Worm (Caenorhabditis elegans) whole organism, L4 larva: ENCODE measurements around the gene F43C1.7.

Experiments used
- F26F4.8 ChIP-seq: fragments of 200-800 bp; sonication (Bioruptor generic); conservative IDR thresholded peaks from 2 replicates; pipeline ENCODE4 v1.3.6; 2022; ENCODE audit warnings: missing genetic modification characterization, missing compliant biosample characterization
- F37D6.2 ChIP-seq: sonication (generic microtip); optimal IDR thresholded peaks from 2 replicates; lab custom pipeline; 2016; ENCODE audit warnings: mild to moderate bottlenecking, missing genetic modification characterization, missing compliant biosample characterization
- F49E8.2 ChIP-seq: sonication (generic microtip); optimal IDR thresholded peaks from 2 replicates; lab custom pipeline; 2016; ENCODE audit warnings: missing compliant biosample characterization, mild to moderate bottlenecking, missing genetic modification characterization, borderline replicate concordance
- Y48G9A.11 ChIP-seq: fragments of 200-800 bp; sonication (Bioruptor generic); IDR thresholded peaks from 2 replicates; pipeline ENCODE4 v1.3.6; 2022; ENCODE audit warnings: missing genetic modification reagents, missing genetic modification characterization, missing compliant biosample characterization
- Y5F2A.4 ChIP-seq: fragments of 200-800 bp; sonication (Bioruptor generic); optimal IDR thresholded peaks from 2 replicates; lab custom pipeline; 2018; ENCODE audit warnings: mild to moderate bottlenecking, missing genetic modification characterization, missing compliant biosample characterization
- ZK337.2 ChIP-seq: fragments of 200-800 bp; sonication (Bioruptor generic); IDR thresholded peaks from 2 replicates; pipeline ENCODE4 v1.3.6; 2022; ENCODE audit warnings: missing genetic modification reagents, missing genetic modification characterization, missing compliant biosample characterization
- ZK546.5 ChIP-seq, 2 experiments: sonication (generic microtip); optimal IDR thresholded peaks; 2 replicates each; lab custom pipeline; 2017; ENCODE audit warnings: missing biosample characterization in 2 of 2, missing genetic modification characterization in 2 of 2
- aha-1 ChIP-seq: fragments of 150-350 bp; peaks from one replicate; lab custom pipeline; 2014; ENCODE audit warnings: missing biosample characterization, missing genetic modification characterization
- aly-2 ChIP-seq: sonication (generic microtip); optimal IDR thresholded peaks from 2 replicates; lab custom pipeline; 2018; ENCODE audit warnings: missing biosample characterization, missing genetic modification characterization
- ceh-20 ChIP-seq: fragments of 200-800 bp; sonication (Bioruptor generic); IDR thresholded peaks from 2 replicates; pipeline ENCODE4 v1.3.6; 2022; ENCODE audit warnings: missing genetic modification reagents, missing genetic modification characterization, missing compliant biosample characterization
- ceh-28 ChIP-seq: fragments of 150-350 bp; optimal IDR thresholded peaks from 2 replicates; lab custom pipeline; 2014; ENCODE audit warnings: missing biosample characterization, missing genetic modification reagents, missing genetic modification characterization
- dmd-8 ChIP-seq: fragments of 200-800 bp; sonication (Bioruptor generic); IDR thresholded peaks from 2 replicates; pipeline ENCODE4 v1.3.6; 2022; ENCODE audit warnings: missing genetic modification characterization, missing compliant biosample characterization
- dpl-1 ChIP-seq: fragments of 150-350 bp; optimal IDR thresholded peaks from 2 replicates; lab custom pipeline; 2014; ENCODE audit warnings: missing biosample characterization, missing genetic modification reagents, missing genetic modification characterization
- duxl-1 ChIP-seq: sonication (generic microtip); optimal IDR thresholded peaks from 2 replicates; lab custom pipeline; 2016; ENCODE audit warnings: mild to moderate bottlenecking, missing genetic modification characterization, moderate library complexity, missing compliant biosample characterization; ENCODE audit not compliant: poor library complexity
- dve-1 ChIP-seq: sonication (generic microtip); optimal IDR thresholded peaks from 2 replicates; lab custom pipeline; 2017; ENCODE audit warnings: antibody characterized with exemption, mild to moderate bottlenecking, missing genetic modification characterization, missing compliant biosample characterization; ENCODE audit not compliant: insufficient read depth
- egl-43 ChIP-seq: fragments of 200-800 bp; sonication (Bioruptor generic); IDR thresholded peaks from 2 replicates; pipeline ENCODE4 v1.3.6; 2022; ENCODE audit warnings: missing genetic modification reagents, missing genetic modification characterization, missing compliant biosample characterization
- hmg-1.1 ChIP-seq: fragments of 200-800 bp; sonication (Bioruptor generic); IDR thresholded peaks from 2 replicates; pipeline ENCODE4 v1.3.6; 2022; ENCODE audit warnings: missing genetic modification reagents, missing genetic modification characterization, missing compliant biosample characterization
- lim-7 ChIP-seq: fragments of 200-800 bp; sonication (Bioruptor generic); IDR thresholded peaks from 2 replicates; pipeline ENCODE4 v1.3.6; 2022; ENCODE audit warnings: missing genetic modification characterization, missing compliant biosample characterization
- lin-15B ChIP-seq: fragments of 150-350 bp; sonication (generic microtip); optimal IDR thresholded peaks from 3 replicates; lab custom pipeline; 2014; ENCODE audit warnings: missing biosample characterization, missing genetic modification characterization
- lin-29 ChIP-seq: fragments of 200-800 bp; sonication (Bioruptor generic); IDR thresholded peaks from 2 replicates; pipeline ENCODE4 v1.3.6; 2022; ENCODE audit warnings: missing genetic modification reagents, missing genetic modification characterization, missing compliant biosample characterization
- lin-38 ChIP-seq: fragments of 200-800 bp; sonication (Bioruptor generic); IDR thresholded peaks from 2 replicates; pipeline ENCODE4 v1.3.6; 2022; ENCODE audit warnings: missing genetic modification reagents, missing genetic modification characterization, missing compliant biosample characterization
- mdt-29 ChIP-seq: fragments of 200-800 bp; sonication (Bioruptor generic); IDR thresholded peaks from 2 replicates; pipeline ENCODE4 v1.3.6; 2022; ENCODE audit warnings: missing genetic modification reagents, missing genetic modification characterization, missing compliant biosample characterization
- mes-2 ChIP-seq: sonication (generic microtip); optimal IDR thresholded peaks from 2 replicates; lab custom pipeline; 2016; ENCODE audit warnings: missing genotype, mild to moderate bottlenecking, missing genetic modification characterization, missing compliant biosample characterization; ENCODE audit not compliant: poor library complexity, severe bottlenecking
- mxl-3 ChIP-seq: fragments of 200-800 bp; sonication (Bioruptor generic); optimal IDR thresholded peaks from 2 replicates; lab custom pipeline; 2018; ENCODE audit warnings: mild to moderate bottlenecking, missing genetic modification characterization, missing compliant biosample characterization
- nhr-10 ChIP-seq: fragments of 150-350 bp; optimal IDR thresholded peaks from 2 replicates; lab custom pipeline; 2014; ENCODE audit warnings: missing biosample characterization, missing genetic modification characterization
- nhr-111 ChIP-seq: fragments of 200-800 bp; sonication (Bioruptor generic); optimal IDR thresholded peaks from 2 replicates; lab custom pipeline; 2018; ENCODE audit warnings: mild to moderate bottlenecking, missing genetic modification characterization, missing compliant biosample characterization
- nhr-25 ChIP-seq: sonication (generic microtip); optimal IDR thresholded peaks from 2 replicates; lab custom pipeline; 2017; ENCODE audit warnings: missing genetic modification characterization, mild to moderate bottlenecking, missing compliant biosample characterization, antibody characterized with exemption, moderate library complexity, borderline replicate concordance; ENCODE audit not compliant: insufficient read depth
- nhr-28 ChIP-seq: fragments of 150-350 bp; optimal IDR thresholded peaks from 2 replicates; lab custom pipeline; 2014; ENCODE audit warnings: missing biosample characterization, missing genetic modification characterization
- nhr-41 ChIP-seq: fragments of 200-800 bp; sonication (Bioruptor generic); IDR thresholded peaks from 2 replicates; pipeline ENCODE4 v1.3.6; 2022; ENCODE audit warnings: missing genetic modification reagents, missing genetic modification characterization, missing compliant biosample characterization
- nhr-42 ChIP-seq: fragments of 200-800 bp; sonication (Bioruptor generic); IDR thresholded peaks from 2 replicates; pipeline ENCODE4 v1.3.6; 2022; ENCODE audit warnings: missing genetic modification characterization, missing compliant biosample characterization
- nhr-48 ChIP-seq: sonication (generic microtip); optimal IDR thresholded peaks from 2 replicates; lab custom pipeline; 2016; ENCODE audit warnings: mild to moderate bottlenecking, missing genetic modification characterization, missing compliant biosample characterization
- nhr-77 ChIP-seq: fragments of 150-350 bp; optimal IDR thresholded peaks from 2 replicates; lab custom pipeline; 2014; ENCODE audit warnings: missing biosample characterization, missing genetic modification characterization
- pha-4 ChIP-seq, 2 experiments: fragments of 150-350 bp in 1 of 2; fragments of 200-800 bp in 1 of 2; sonication (Bioruptor generic) in 1 of 2; IDR thresholded peaks in 1 of 2; optimal IDR thresholded peaks in 1 of 2; 2 replicates each; pipeline versions ENCODE4 v1.3.6 to Lab custom; 2014 to 2022; ENCODE audit warnings: missing genetic modification characterization in 2 of 2, missing genetic modification reagents in 2 of 2, missing biosample characterization in 1 of 2, missing compliant biosample characterization in 1 of 2
- set-16 ChIP-seq: fragments of 200-800 bp; sonication (Bioruptor generic); IDR thresholded peaks from 2 replicates; pipeline ENCODE4 v1.3.6; 2022; ENCODE audit warnings: missing genetic modification reagents, missing genetic modification characterization, missing compliant biosample characterization
- spr-1 ChIP-seq: sonication (generic microtip); optimal IDR thresholded peaks from 2 replicates; lab custom pipeline; 2016; ENCODE audit warnings: mild to moderate bottlenecking, missing genetic modification characterization, missing compliant biosample characterization
- tra-1 ChIP-seq: fragments of 200-800 bp; sonication (Bioruptor generic); IDR thresholded peaks from 2 replicates; pipeline ENCODE4 v1.3.6; 2022; ENCODE audit warnings: missing genetic modification reagents, missing genetic modification characterization, missing compliant biosample characterization
- unc-62 ChIP-seq, 3 experiments: fragments of 150-350 bp in 1 of 3; sonication (generic microtip); optimal IDR thresholded peaks in 2 of 3; peaks in 1 of 3; 1 replicate in 1 of 3; 2 replicates in 2 of 3; lab custom pipeline; 2014 to 2017; ENCODE audit warnings: missing biosample characterization in 3 of 3, missing genetic modification characterization in 3 of 3, missing genetic modification reagents in 3 of 3, missing genotype in 1 of 3
- zip-11 ChIP-seq: fragments of 200-800 bp; sonication (Bioruptor generic); IDR thresholded peaks from 2 replicates; pipeline ENCODE4 v1.3.6; 2022; ENCODE audit warnings: missing genetic modification characterization, missing compliant biosample characterization
- zip-2 ChIP-seq: fragments of 150-350 bp; optimal IDR thresholded peaks from 2 replicates; lab custom pipeline; 2014; ENCODE audit warnings: missing biosample characterization, missing genetic modification characterization
- ztf-7 ChIP-seq: fragments of 150-350 bp; optimal IDR thresholded peaks from 2 replicates; lab custom pipeline; 2014; ENCODE audit warnings: missing biosample characterization, missing genetic modification characterization

F43C1.7 gene

DNA sequence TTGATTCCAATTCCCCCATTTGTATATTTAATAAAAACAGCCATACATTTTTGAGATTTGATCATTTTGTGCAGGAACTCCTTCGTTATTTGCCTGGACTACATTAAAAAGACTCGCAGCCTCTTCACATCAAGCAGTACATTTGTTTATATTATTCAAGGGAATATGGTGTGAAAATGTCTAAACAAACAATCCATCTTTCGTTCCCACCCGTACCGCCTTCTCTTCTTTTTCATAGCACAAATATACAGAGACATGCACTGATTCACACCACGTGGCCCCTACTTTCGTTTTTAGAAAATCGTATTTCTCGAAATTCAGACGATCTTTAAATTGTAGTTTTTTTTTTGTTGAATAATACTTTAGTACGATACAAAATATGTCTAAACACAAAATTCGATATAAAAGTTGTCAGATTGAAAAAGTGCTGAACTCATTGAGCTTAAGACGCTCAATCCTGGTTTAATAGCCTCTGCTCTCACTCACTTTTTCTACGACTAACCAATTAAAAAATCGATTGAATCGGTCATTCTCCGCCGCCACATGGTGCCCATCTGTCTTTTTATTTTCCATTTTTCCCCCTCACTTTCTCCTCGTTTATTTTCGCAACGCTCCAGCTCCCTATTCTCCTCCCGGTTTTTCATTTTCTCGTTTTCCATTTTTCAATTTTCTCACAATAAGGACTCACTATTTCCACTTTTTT, 46.9 kb downstream of the F43C1.7 start (continued):
- TF ChIP-seq nhr-42 (GFP tag; lab: Robert Waterston, UW) (no peak), aly-2 (tag; lab: Kevin White, UChicago) (no peak), mdt-29 (0 out of 2 replicates have a peak, but pooled peaks have one; percentile 51), hmg-1.1 (GFP tag; lab: Robert Waterston, UW) (peak; percentile 52), lim-7 (GFP tag; lab: Robert Waterston, UW) (no peak), nhr-41 (no peak; the same call in 1 of the 2 replicates), lin-38 (peak; percentile 67), dpl-1 (no peak), nhr-25 (tag; lab: Kevin White, UChicago) (no peak), tra-1 (GFP tag; lab: Robert Waterston, UW) (0 out of 2 replicates have a peak, but pooled peaks have one; percentile 36), F26F4.8 (GFP tag; lab: Robert Waterston, UW) (no peak), pha-4 (GFP tag; IDR thresholded peaks at IDR 0.05; lab: Robert Waterston, UW) (peak; percentile 67; the same call in 1 of the 2 replicates), pha-4 (tag; optimal IDR thresholded peaks at IDR 0.05; lab: Kevin White, UChicago) (peak; percentile 7), ceh-28 (no peak), nhr-48 (tag; lab: Kevin White, UChicago) (peak; percentile 23), nhr-28 (no peak), lin-15B (tag; lab: Kevin White, UChicago) (no peak), F37D6.2 (tag; lab: Kevin White, UChicago) (peak; percentile 45), spr-1 (tag; lab: Kevin White, UChicago) (peak; percentile 48), nhr-77 (tag; lab: Kevin White, UChicago) (no peak), ZK546.5 (tag; optimal IDR thresholded peaks at IDR 0.05; lab: Kevin White, UChicago) (no peak), ztf-7 (tag; lab: Kevin White, UChicago) (no peak), dmd-8 (0 out of 2 replicates have a peak, but pooled peaks have one; percentile 36), zip-2 (tag; lab: Kevin White, UChicago) (peak; percentile 49)

DNA sequence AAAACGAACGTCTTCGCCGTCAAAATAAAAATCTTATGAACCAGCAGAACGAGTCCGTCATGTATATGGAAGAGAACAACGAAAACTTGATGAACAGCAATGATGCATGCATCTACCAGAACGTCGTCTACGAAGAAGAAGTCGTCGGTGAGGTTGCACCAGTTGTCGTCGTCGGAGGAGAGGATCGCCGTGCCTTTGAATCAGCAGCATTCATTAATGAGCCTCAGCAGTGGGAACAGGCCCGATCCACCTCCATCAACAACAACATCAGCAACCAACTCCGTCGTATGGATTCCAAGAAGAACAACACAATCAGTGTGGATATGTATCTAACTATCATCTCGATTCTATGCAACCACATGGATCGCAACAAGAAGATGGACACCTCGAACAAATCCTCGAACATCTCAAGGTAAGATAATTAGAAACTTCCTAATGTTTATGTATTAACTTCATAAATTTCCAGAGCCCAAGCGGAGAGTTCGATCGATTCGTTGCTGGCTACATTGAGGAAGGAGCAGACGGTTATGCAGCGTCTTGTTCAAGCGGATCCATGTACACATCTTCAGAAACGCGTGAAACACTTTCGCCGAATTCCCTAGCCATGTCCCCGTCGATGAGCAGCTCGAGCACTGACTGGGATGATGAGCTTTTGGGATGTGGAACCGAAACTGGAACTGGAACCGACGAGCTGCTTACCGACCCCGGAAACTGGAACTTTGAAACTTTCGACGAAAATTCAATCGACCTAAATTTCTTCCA, 47.8 kb downstream of the F43C1.7 start:
- no peak for TF ChIP-seq mes-2
- peak; percentile 25; the same call in 1 of the 2 replicates for TF ChIP-seq set-16 (GFP tag; lab: Robert Waterston, UW)
- no peak for TF ChIP-seq lin-29 (GFP tag; lab: Robert Waterston, UW)
- TF ChIP-seq egl-43 (GFP tag; lab: Robert Waterston, UW) = peak; percentile 60
- no peak for TF ChIP-seq mdt-29
- 0 out of 2 replicates have a peak, but pooled peaks have one; percentile 14 for TF ChIP-seq pha-4 (GFP tag; IDR thresholded peaks at IDR 0.05; lab: Robert Waterston, UW)
- TF ChIP-seq pha-4 (tag; optimal IDR thresholded peaks at IDR 0.05; lab: Kevin White, UChicago) = no peak
- TF ChIP-seq F49E8.2 (tag; lab: Kevin White, UChicago) = no peak
- TF ChIP-seq Y5F2A.4 (GFP tag; lab: Kevin White, UChicago) = no peak
- TF ChIP-seq dve-1 (tag; lab: Kevin White, UChicago) = no peak
- no peak for TF ChIP-seq nhr-111 (GFP tag; lab: Kevin White, UChicago)
- no peak for TF ChIP-seq ceh-20 (GFP tag; lab: Robert Waterston, UW)
- TF ChIP-seq unc-62 (GFP tag; optimal IDR thresholded peaks at IDR 0.05 in 1 of 2; lab: Kevin White, UChicago) = no peak
- no peak for TF ChIP-seq unc-62 (tag; optimal IDR thresholded peaks at IDR 0.05; lab: Kevin White, UChicago)
- TF ChIP-seq duxl-1 (tag; lab: Kevin White, UChicago) = no peak
- TF ChIP-seq Y48G9A.11 (GFP tag; lab: Robert Waterston, UW) = no peak
- no peak for TF ChIP-seq mxl-3 (GFP tag; lab: Kevin White, UChicago)
- TF ChIP-seq aha-1 (tag; lab: Kevin White, UChicago) = peak; percentile 97
- TF ChIP-seq lin-15B (tag; lab: Kevin White, UChicago) = no peak
- TF ChIP-seq ZK337.2 (GFP tag; lab: Robert Waterston, UW) = 0 out of 2 replicates have a peak, but pooled peaks have one; percentile 35
- no peak for TF ChIP-seq nhr-10
- TF ChIP-seq zip-11 (GFP tag; lab: Robert Waterston, UW) = no peak
- TF ChIP-seq zip-2 (tag; lab: Kevin White, UChicago) = no peak
